Worm (Caenorhabditis elegans): ENCODE data around the gene gro-1.

DNA sequence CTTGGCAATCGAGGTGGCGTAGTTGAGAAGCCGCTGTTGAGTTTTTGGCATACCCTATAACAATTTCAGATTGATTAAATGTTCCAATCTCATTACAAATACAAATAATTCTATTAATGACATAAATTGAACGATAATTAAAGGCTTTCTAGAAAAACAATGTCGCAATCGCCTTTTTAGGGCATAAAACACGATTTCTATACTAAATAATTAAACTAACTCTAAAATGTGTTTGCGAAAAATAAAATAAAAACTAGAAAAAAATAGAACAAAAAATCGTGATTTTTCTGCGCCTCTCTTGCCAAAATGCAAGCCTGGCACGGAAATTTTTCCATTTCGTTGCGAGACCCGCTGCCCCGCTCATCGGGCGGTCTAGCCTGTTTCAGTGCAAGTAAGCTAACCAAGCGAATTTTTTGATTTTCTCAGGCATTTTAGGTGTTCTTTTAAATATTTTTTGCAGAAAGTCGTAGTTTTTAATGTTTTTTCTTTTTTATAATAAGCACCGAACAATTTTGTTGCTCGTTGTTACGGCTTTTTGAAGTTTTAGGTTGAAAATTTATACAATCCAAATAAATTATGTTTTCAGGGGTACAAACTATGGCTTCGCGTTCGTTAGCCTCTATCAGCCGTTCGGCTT, 37.0 kb upstream of the gro-1 start, which contains the start of the genes C34E10.12, C34E10.10 and atp-2:
- TF ChIP-seq nhr-11 (tag; optimal IDR thresholded peaks at IDR 0.05) (no peak), lin-11 (tag; optimal IDR thresholded peaks at IDR 0.05) (peak; percentile 96), unc-62 (GFP tag; optimal IDR thresholded peaks at IDR 0.05) (no peak)

Data from whole organism, L2 larva.